Fruit fly (Drosophila melanogaster) whole organism, prepupa: ENCODE data around the gene CG10096.

Experiments
- Blimp-1 ChIP-seq: fragments of 200-800 bp; sonication (Bioruptor generic); optimal IDR thresholded peaks from 3 replicates; lab custom pipeline; 2017; ENCODE audit warnings: missing biosample characterization, missing genetic modification characterization, mild to moderate bottlenecking, moderate library complexity, missing genetic modification reagents
- CG6854 ChIP-seq: fragments of 200-800 bp; sonication (Bioruptor generic); optimal IDR thresholded peaks from 2 replicates; lab custom pipeline; 2017; ENCODE audit warnings: missing biosample characterization, mild to moderate bottlenecking, missing genetic modification characterization
- CG8319 ChIP-seq: fragments of 200-800 bp; sonication (Bioruptor generic); optimal IDR thresholded peaks from 3 replicates; lab custom pipeline; 2016; ENCODE audit warnings: missing biosample characterization, missing genetic modification characterization
- Hr39 ChIP-seq: fragments of 200-800 bp; sonication (Bioruptor generic); optimal IDR thresholded peaks from 2 replicates; lab custom pipeline; 2016; ENCODE audit warnings: missing biosample characterization, missing genetic modification characterization
- dac ChIP-seq: fragments of 200-800 bp; sonication (Bioruptor generic); optimal IDR thresholded peaks from 2 replicates; lab custom pipeline; 2017; ENCODE audit warnings: missing biosample characterization, mild to moderate bottlenecking, missing genetic modification characterization

DNA sequence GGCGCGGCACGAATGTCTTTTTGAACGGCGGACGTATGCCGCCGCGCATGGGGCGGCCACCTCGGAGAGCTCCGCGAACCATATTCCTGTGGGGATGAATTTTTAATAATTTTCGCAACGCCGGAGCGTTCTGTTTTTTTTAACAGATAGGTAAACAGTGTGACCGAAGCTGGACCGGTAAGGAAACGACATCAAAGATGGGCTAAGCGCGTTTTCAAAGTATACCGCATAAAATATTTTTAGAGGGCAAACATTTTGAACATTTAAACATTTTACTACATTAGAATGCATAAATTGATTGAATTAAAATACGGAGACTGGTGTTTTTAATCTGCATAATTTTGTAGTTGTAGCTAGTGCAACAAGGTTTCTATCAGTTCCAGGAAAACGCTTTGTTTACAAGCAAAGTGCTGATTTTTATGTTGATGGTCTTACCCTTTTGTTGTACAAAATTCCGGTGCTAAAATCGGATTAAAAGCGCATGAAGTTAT is 33.4 kb upstream of the CG10096 start, which contains the start of the genes CG5641 and CG5245:
- TF ChIP-seq CG8319 (GFP tag; lab: Kevin White, UChicago) (no peak), CG6854 (GFP tag; lab: Kevin White, UChicago) (no peak), Blimp-1 (GFP tag; lab: Kevin White, UChicago) (no peak), dac (GFP tag; lab: Kevin White, UChicago) (no peak), Hr39 (no peak)
